Worm (Caenorhabditis elegans) whole organism, L2 larva: ENCODE data around the gene R10E11.9.

Experiments
- ama-1 ChIP-seq: fragments of 150-350 bp; optimal IDR thresholded peaks from 2 replicates; lab custom pipeline; 2018; ENCODE audit warnings: inconsistent platforms
- ceh-82 ChIP-seq: fragments of 150-350 bp; optimal IDR thresholded peaks from 2 replicates; lab custom pipeline; 2014; ENCODE audit warnings: missing biosample characterization, missing genetic modification characterization
- gmeb-1 ChIP-seq: fragments of 150-350 bp; optimal IDR thresholded peaks from 2 replicates; lab custom pipeline; 2014; ENCODE audit warnings: missing biosample characterization, missing genetic modification characterization
- mbf-1 ChIP-seq: sonication (generic microtip); optimal IDR thresholded peaks from 2 replicates; lab custom pipeline; 2017; ENCODE audit warnings: missing biosample characterization, missing genetic modification characterization
- nhr-237 ChIP-seq: fragments of 150-350 bp; optimal IDR thresholded peaks from 2 replicates; lab custom pipeline; 2014; ENCODE audit warnings: missing biosample characterization, missing genetic modification characterization
- skn-1 ChIP-seq: sonication (generic microtip); optimal IDR thresholded peaks from 2 replicates; lab custom pipeline; 2017; ENCODE audit warnings: missing biosample characterization, missing genetic modification characterization
- ztf-4 ChIP-seq: fragments of 150-350 bp; optimal IDR thresholded peaks from 2 replicates; lab custom pipeline; 2014; ENCODE audit warnings: missing biosample characterization, missing genetic modification characterization

DNA sequence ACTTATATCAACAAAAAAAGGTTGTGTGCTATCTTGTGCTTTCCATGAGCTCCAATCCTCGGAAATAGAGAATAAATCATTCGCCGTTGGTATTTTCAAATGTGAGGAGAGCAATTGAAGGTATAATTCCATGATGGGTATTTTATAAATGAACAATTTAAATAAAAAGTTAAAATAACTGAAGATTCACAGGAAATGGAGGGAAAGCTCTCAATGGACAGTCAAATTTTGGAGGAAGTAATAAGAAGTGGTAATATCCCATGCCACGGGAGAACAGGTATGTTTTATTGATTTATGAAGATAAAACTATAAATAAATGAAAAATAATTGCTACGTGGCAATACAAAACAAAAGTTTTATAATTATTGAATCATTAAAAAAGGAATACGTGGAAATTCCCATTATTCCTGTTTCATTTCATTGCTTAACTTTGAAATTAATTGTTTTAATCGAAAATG lies 10.3 kb downstream of the R10E11.9 start:
- TF ChIP-seq ama-1 (lab: Kevin White, UChicago) (no peak), nhr-237 (tag; lab: Kevin White, UChicago) (no peak), ceh-82 (tag; lab: Kevin White, UChicago) (no peak), gmeb-1 (tag; lab: Kevin White, UChicago) (peak; percentile 44), skn-1 (tag; lab: Kevin White, UChicago) (no peak), ztf-4 (tag; lab: Kevin White, UChicago) (no peak), mbf-1 (tag; lab: Kevin White, UChicago) (no peak)
